Worm (Caenorhabditis elegans) whole organism, young adult: Measurements from ENCODE around the gene C14A4.13.

ENCODE experiments used
- B0019.2 ChIP-seq: fragments of 200-800 bp; sonication (Bioruptor generic); conservative IDR thresholded peaks from 2 replicates; pipeline ENCODE4 v1.3.6; 2022; ENCODE audit warnings: missing genetic modification reagents, missing genetic modification characterization, missing compliant biosample characterization
- B0336.3 ChIP-seq: fragments of 200-800 bp; sonication (Bioruptor generic); IDR thresholded peaks from 2 replicates; pipeline ENCODE4 v1.3.6; 2022; ENCODE audit warnings: missing genetic modification characterization, missing compliant biosample characterization
- D2030.7 ChIP-seq: fragments of 200-800 bp; sonication (Bioruptor generic); IDR thresholded peaks from 2 replicates; pipeline ENCODE4 v1.3.6; 2022; ENCODE audit warnings: missing genetic modification reagents, missing genetic modification characterization, missing compliant biosample characterization
- F22D6.2 ChIP-seq: sonication (generic microtip); optimal IDR thresholded peaks from 2 replicates; lab custom pipeline; 2016; ENCODE audit warnings: mild to moderate bottlenecking, missing genetic modification characterization, missing compliant biosample characterization
- F33H1.4 ChIP-seq: fragments of 200-800 bp; sonication (Bioruptor generic); IDR thresholded peaks from 2 replicates; pipeline ENCODE4 v1.3.6; 2022; ENCODE audit warnings: missing genetic modification reagents, missing genetic modification characterization, missing compliant biosample characterization
- F37B4.10 ChIP-seq: fragments of 200-800 bp; sonication (Bioruptor generic); IDR thresholded peaks from 2 replicates; pipeline ENCODE4 v1.3.6; 2022; ENCODE audit warnings: missing genetic modification characterization, missing compliant biosample characterization
- F49E8.2 ChIP-seq: sonication (generic microtip); optimal IDR thresholded peaks from 3 replicates; lab custom pipeline; 2017; ENCODE audit warnings: missing genetic modification characterization, mild to moderate bottlenecking, missing compliant biosample characterization, antibody characterized with exemption, moderate library complexity; ENCODE audit not compliant: insufficient read depth
- Y53F4B.3 ChIP-seq: fragments of 200-800 bp; sonication (Bioruptor generic); IDR thresholded peaks from 2 replicates; pipeline ENCODE4 v1.3.6; 2022; ENCODE audit warnings: missing genetic modification reagents, missing genetic modification characterization, missing compliant biosample characterization
- Y53G8AR.9 ChIP-seq: fragments of 200-800 bp; sonication (Bioruptor generic); conservative IDR thresholded peaks from 2 replicates; pipeline ENCODE4 v1.3.6; 2022; ENCODE audit warnings: missing genetic modification reagents, missing genetic modification characterization, missing compliant biosample characterization
- Y79H2A.3 ChIP-seq: fragments of 200-800 bp; sonication (Bioruptor generic); conservative IDR thresholded peaks from 2 replicates; pipeline ENCODE4 v1.3.6; 2022; ENCODE audit warnings: missing genetic modification reagents, missing genetic modification characterization, missing compliant biosample characterization
- bed-1 ChIP-seq: fragments of 200-800 bp; sonication (Bioruptor generic); IDR thresholded peaks from 2 replicates; pipeline ENCODE4 v1.3.6; 2022; ENCODE audit warnings: missing genetic modification reagents, missing genetic modification characterization, missing compliant biosample characterization
- ceh-40 ChIP-seq: fragments of 200-800 bp; sonication (Bioruptor generic); IDR thresholded peaks from 2 replicates; pipeline ENCODE4 v1.3.6; 2022; ENCODE audit warnings: missing genetic modification characterization, missing compliant biosample characterization
- ceh-58 ChIP-seq: fragments of 200-800 bp; sonication (Bioruptor generic); IDR thresholded peaks from 2 replicates; pipeline ENCODE4 v1.3.6; 2022; ENCODE audit warnings: missing genetic modification characterization, missing compliant biosample characterization
- ets-4 ChIP-seq: fragments of 200-800 bp; sonication (Bioruptor generic); optimal IDR thresholded peaks from 2 replicates; lab custom pipeline; 2018; ENCODE audit warnings: mild to moderate bottlenecking, missing genetic modification characterization, missing compliant biosample characterization
- him-1 ChIP-seq: sonication (generic microtip); optimal IDR thresholded peaks from 2 replicates; lab custom pipeline; 2016; ENCODE audit warnings: missing genotype, missing genetic modification reagents, missing genetic modification characterization, missing compliant biosample characterization
- hlh-26 ChIP-seq: fragments of 200-800 bp; sonication (Bioruptor generic); conservative IDR thresholded peaks from 2 replicates; pipeline ENCODE4 v1.3.6; 2022; ENCODE audit warnings: missing genetic modification reagents, missing genetic modification characterization, missing compliant biosample characterization
- hsf-1 ChIP-seq: fragments of 200-800 bp; sonication (Bioruptor generic); IDR thresholded peaks from 2 replicates; pipeline ENCODE4 v1.3.6; 2022; ENCODE audit warnings: missing genetic modification reagents, missing genetic modification characterization, missing compliant biosample characterization
- lin-35 ChIP-seq, 3 experiments: fragments of 150-350 bp in 2 of 3; sonication (generic microtip) in 1 of 3; optimal IDR thresholded peaks; 2 replicates each; lab custom pipeline; 2014 to 2018; ENCODE audit warnings: missing biosample characterization in 3 of 3, missing genetic modification characterization in 3 of 3, missing genetic modification reagents in 3 of 3
- madf-3 ChIP-seq: fragments of 200-800 bp; sonication (Bioruptor generic); IDR thresholded peaks from 2 replicates; pipeline ENCODE4 v1.3.6; 2022; ENCODE audit warnings: missing genetic modification reagents, missing genetic modification characterization, missing compliant biosample characterization
- madf-6 ChIP-seq: fragments of 200-800 bp; sonication (Bioruptor generic); IDR thresholded peaks from 2 replicates; pipeline ENCODE4 v1.3.6; 2022; ENCODE audit warnings: missing genetic modification reagents, missing genetic modification characterization, missing compliant biosample characterization
- mcd-1 ChIP-seq: fragments of 200-800 bp; sonication (Bioruptor generic); IDR thresholded peaks from 2 replicates; pipeline ENCODE4 v1.3.6; 2022; ENCODE audit warnings: missing genetic modification reagents, missing genetic modification characterization, missing compliant biosample characterization
- mel-28 ChIP-seq: sonication (generic microtip); optimal IDR thresholded peaks from 2 replicates; lab custom pipeline; 2016; ENCODE audit warnings: borderline replicate concordance, mild to moderate bottlenecking, missing genetic modification characterization, missing compliant biosample characterization
- mes-4 ChIP-seq: sonication (generic microtip); optimal IDR thresholded peaks from 2 replicates; lab custom pipeline; 2016; ENCODE audit warnings: missing genotype, missing genetic modification characterization, missing compliant biosample characterization
- nfyb-1 ChIP-seq: fragments of 200-800 bp; sonication (Bioruptor generic); IDR thresholded peaks from 2 replicates; pipeline ENCODE4 v1.3.6; 2022; ENCODE audit warnings: missing genetic modification reagents, missing genetic modification characterization, missing compliant biosample characterization
- nhr-120 ChIP-seq: fragments of 200-800 bp; sonication (Bioruptor generic); IDR thresholded peaks from 2 replicates; pipeline ENCODE4 v1.3.6; 2022; ENCODE audit warnings: missing genetic modification characterization, missing compliant biosample characterization
- nhr-90 ChIP-seq: sonication (generic microtip); optimal IDR thresholded peaks from 2 replicates; lab custom pipeline; 2016; ENCODE audit warnings: missing genotype, mild to moderate bottlenecking, missing genetic modification characterization, missing compliant biosample characterization
- snpc-1.3 ChIP-seq: sonication (generic microtip); optimal IDR thresholded peaks from 2 replicates; lab custom pipeline; 2017; ENCODE audit warnings: missing genetic modification characterization, mild to moderate bottlenecking, missing compliant biosample characterization, antibody characterized with exemption, moderate library complexity, missing genotype, missing genetic modification reagents; ENCODE audit not compliant: insufficient read depth
- snpc-4 ChIP-seq, 5 experiments: fragments of 150-350 bp in 1 of 5; sonication (generic microtip) in 4 of 5; optimal IDR thresholded peaks; 2 replicates each; lab custom pipeline; 2014 to 2018; ENCODE audit warnings: missing genetic modification characterization in 5 of 5, missing biosample characterization in 3 of 5, antibody characterized with exemption in 2 of 5, mild to moderate bottlenecking in 2 of 5, missing compliant biosample characterization in 2 of 5, missing genotype in 2 of 5, moderate library complexity in 2 of 5, missing genetic modification reagents in 1 of 5
- sptf-2 ChIP-seq: fragments of 200-800 bp; sonication (Bioruptor generic); optimal IDR thresholded peaks from 2 replicates; lab custom pipeline; 2018; ENCODE audit warnings: mild to moderate bottlenecking, missing genetic modification characterization, missing compliant biosample characterization
- tbx-9 ChIP-seq: sonication (generic microtip); optimal IDR thresholded peaks from 2 replicates; lab custom pipeline; 2016; ENCODE audit warnings: borderline replicate concordance, missing genetic modification characterization, inconsistent platforms, missing compliant biosample characterization
- tlf-1 ChIP-seq: fragments of 200-800 bp; sonication (Bioruptor generic); optimal IDR thresholded peaks from 2 replicates; lab custom pipeline; 2018; ENCODE audit warnings: mild to moderate bottlenecking, missing genetic modification characterization, missing compliant biosample characterization
- unc-130 ChIP-seq: sonication (generic microtip); optimal IDR thresholded peaks from 2 replicates; lab custom pipeline; 2016; ENCODE audit warnings: missing genetic modification reagents, missing genetic modification characterization, missing compliant biosample characterization
- zim-3 ChIP-seq: sonication (generic microtip); optimal IDR thresholded peaks from 2 replicates; lab custom pipeline; 2017; ENCODE audit warnings: mild to moderate bottlenecking, missing genetic modification characterization, moderate library complexity, missing compliant biosample characterization
- ztf-18 ChIP-seq: sonication (generic microtip); optimal IDR thresholded peaks from 2 replicates; lab custom pipeline; 2016; ENCODE audit warnings: missing genotype, mild to moderate bottlenecking, missing genetic modification characterization, missing compliant biosample characterization
- ztf-25 ChIP-seq: fragments of 200-800 bp; sonication (Bioruptor generic); IDR thresholded peaks from 2 replicates; pipeline ENCODE4 v1.3.6; 2022; ENCODE audit warnings: missing genetic modification reagents, missing genetic modification characterization, missing compliant biosample characterization
- ztf-28 ChIP-seq: fragments of 200-800 bp; sonication (Bioruptor generic); IDR thresholded peaks from 2 replicates; pipeline ENCODE4 v1.3.6; 2022; ENCODE audit warnings: missing genetic modification reagents, missing genetic modification characterization, missing compliant biosample characterization

C14A4.13 gene

ce11 chrII:10658576-10659256, 40.5 kb downstream of the C14A4.13 start, which contains the start of the genes snu-13 and rsp-7 (continued):
- TF ChIP-seq snpc-4 (GFP tag; optimal IDR thresholded peaks at IDR 0.05; lab: Kevin White, UChicago) (peak; percentile 54), snpc-4 (tag; optimal IDR thresholded peaks at IDR 0.05; lab: Kevin White, UChicago) (peak in 3 of 4 experiments; percentile 23 to 74 (median 29)), hlh-26 (no peak), him-1 (no peak)

ce11 chrII:10659585-10659984, 41.3 kb downstream of the C14A4.13 start:
- no peak for TF ChIP-seq ceh-58 (GFP tag; lab: Robert Waterston, UW)
- TF ChIP-seq Y53F4B.3 (GFP tag; lab: Robert Waterston, UW) = no peak
- no peak for TF ChIP-seq F37B4.10 (GFP tag; lab: Robert Waterston, UW)
- no peak for TF ChIP-seq tlf-1 (GFP tag; lab: Kevin White, UChicago)
- no peak for TF ChIP-seq Y53G8AR.9 (GFP tag; lab: Robert Waterston, UW)
- no peak for TF ChIP-seq mel-28 (tag; lab: Kevin White, UChicago)
- TF ChIP-seq nhr-120 = no peak

ce11 chrII:10660892-10661291, 42.6 kb downstream of the C14A4.13 start, which contains the start of gene marc-2:
Gene marc-2, minus strand, starts transcription at chrII:10660992.
- TF ChIP-seq madf-6 (GFP tag; lab: Robert Waterston, UW) (peak; percentile 38; the same call in 1 of the 2 replicates), F22D6.2 (tag; lab: Kevin White, UChicago) (no peak), ceh-40 (no peak)
- TF ChIP-seq, all 124 proteins: peak for 1

- TF ChIP-seq bed-1 (0 out of 2 replicates have a peak, but pooled peaks have one; percentile 35), unc-130 (no peak), tbx-9 (tag; lab: Kevin White, UChicago) (no peak), Y79H2A.3 (GFP tag; lab: Robert Waterston, UW) (no peak), ztf-25 (no peak), hsf-1 (no peak), sptf-2 (GFP tag; lab: Kevin White, UChicago) (no peak), ztf-28 (GFP tag; lab: Robert Waterston, UW) (no peak)
Observed at ce11 chrII:10661448-10662064, 43.3 kb downstream of the C14A4.13 start.

- 0 out of 2 replicates have a peak, but pooled peaks have one; percentile 13 for TF ChIP-seq D2030.7 (GFP tag; lab: Robert Waterston, UW)
- TF ChIP-seq ets-4 (GFP tag; lab: Kevin White, UChicago) = no peak
- no peak for TF ChIP-seq mes-4 (tag; lab: Kevin White, UChicago)
- no peak for TF ChIP-seq F22D6.2 (tag; lab: Kevin White, UChicago)
- TF ChIP-seq bed-1 = no peak
- TF ChIP-seq B0019.2 (GFP tag; lab: Robert Waterston, UW) = 0 out of 2 replicates have a peak, but pooled peaks have one; percentile 9
- no peak for TF ChIP-seq F49E8.2
- TF ChIP-seq ceh-58 (GFP tag; lab: Robert Waterston, UW) = no peak
- no peak for TF ChIP-seq B0336.3 (GFP tag; lab: Robert Waterston, UW)
- peak; percentile 0 for TF ChIP-seq snpc-1.3 (tag; lab: Kevin White, UChicago)
- TF ChIP-seq nhr-90 (tag; lab: Kevin White, UChicago) = no peak
- peak; percentile 22; the same call in 1 of the 2 replicates for TF ChIP-seq madf-6 (GFP tag; lab: Robert Waterston, UW)
- TF ChIP-seq lin-35 (GFP tag; optimal IDR thresholded peaks at IDR 0.05; lab: Kevin White, UChicago) = no peak
- no peak for TF ChIP-seq ztf-18
- TF ChIP-seq madf-3 = 0 out of 2 replicates have a peak, but pooled peaks have one; percentile 2
- no peak for TF ChIP-seq nhr-120
- no peak for TF ChIP-seq zim-3 (tag; lab: Kevin White, UChicago)
- TF ChIP-seq mcd-1 = 0 out of 2 replicates have a peak, but pooled peaks have one; percentile 4
- 0 out of 2 replicates have a peak, but pooled peaks have one; percentile 32 for TF ChIP-seq hsf-1
- no peak for TF ChIP-seq tbx-9 (tag; lab: Kevin White, UChicago)
- peak; percentile 34; the same call in 1 of the 2 replicates for TF ChIP-seq F33H1.4 (GFP tag; lab: Robert Waterston, UW)
- TF ChIP-seq nfyb-1 = peak; percentile 59; the same call in 1 of the 2 replicates
Observed at ce11 chrII:10662279-10662678, 44.0 kb downstream of the C14A4.13 start.
